Fruit fly (Drosophila melanogaster) ovary, adult (tissue): ENCODE measurements around the gene Dbct.
A peak's percentile ranks its signal among the peaks of the same experiment; 100 is the strongest.

ENCODE experiments used
- CG17801 ChIP-seq: fragments of 200-800 bp; optimal IDR thresholded peaks from 2 replicates; lab custom pipeline; 2019; ENCODE audit warnings: missing biosample characterization, mild to moderate bottlenecking, missing genetic modification characterization, moderate library complexity; ENCODE audit not compliant: partially characterized antibody

Dbct gene

DNA sequence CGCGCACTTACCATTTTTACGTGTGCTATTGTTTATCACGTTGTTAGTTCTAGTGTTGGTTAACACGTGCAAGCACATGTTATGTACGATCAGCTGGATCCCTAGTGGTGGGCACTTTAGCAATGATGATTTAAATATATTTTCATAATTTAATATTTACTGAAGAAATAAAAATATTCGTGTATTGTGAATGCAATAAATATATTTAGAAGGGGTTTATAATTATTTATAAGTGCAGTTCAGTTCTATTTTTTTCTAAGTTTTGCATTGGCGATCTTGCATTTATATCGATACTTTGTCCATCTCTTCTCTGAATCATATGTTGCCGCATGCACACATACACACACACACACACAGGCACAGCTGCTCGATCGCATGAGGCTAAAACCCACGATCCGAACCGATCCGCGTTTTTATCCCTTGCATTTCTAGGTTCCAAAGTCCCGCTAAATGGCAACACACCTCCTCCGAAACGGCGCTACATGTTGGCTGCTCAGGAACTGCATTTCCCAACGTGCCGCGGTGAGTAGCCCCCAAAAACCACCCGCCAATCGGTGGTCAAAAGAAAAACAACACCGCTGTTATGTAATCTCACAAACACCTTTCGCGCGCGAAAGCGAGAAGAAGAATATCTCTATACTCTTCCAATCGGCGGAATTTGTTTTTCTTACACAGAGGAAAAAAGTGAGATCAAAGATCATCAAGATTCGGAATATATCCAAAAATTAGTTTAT, at the start of gene Dbct, which contains the start of gene CG15027:
TSS of gene Dbct (plus strand) at position 349 of the 734 bp plus-strand sequence.
TSS of gene CG15027 (minus strand) at position 51 of the 734 bp plus-strand sequence.
- TF ChIP-seq CG17801: peak; percentile 92

DNA sequence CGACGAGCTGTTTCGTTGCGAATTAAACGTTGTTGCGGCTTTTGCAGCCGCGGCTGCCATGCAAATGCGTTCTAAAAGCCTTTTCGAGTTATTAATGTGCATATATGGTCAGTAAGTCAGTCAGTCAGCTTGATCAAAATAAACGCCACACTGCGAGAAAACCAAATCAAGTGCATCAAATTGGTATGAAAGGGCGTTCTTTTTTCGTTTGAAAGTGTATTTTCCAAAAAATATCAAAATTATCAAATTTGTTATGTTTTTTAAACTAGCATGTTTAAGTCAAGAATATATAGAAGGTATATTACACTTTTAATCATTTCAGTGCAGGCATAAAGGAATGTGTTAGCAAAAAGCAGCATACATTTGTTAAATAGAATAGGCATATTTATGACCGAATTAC, 43.4 kb upstream of the Dbct start:
- TF ChIP-seq CG17801: peak; percentile 30

DNA sequence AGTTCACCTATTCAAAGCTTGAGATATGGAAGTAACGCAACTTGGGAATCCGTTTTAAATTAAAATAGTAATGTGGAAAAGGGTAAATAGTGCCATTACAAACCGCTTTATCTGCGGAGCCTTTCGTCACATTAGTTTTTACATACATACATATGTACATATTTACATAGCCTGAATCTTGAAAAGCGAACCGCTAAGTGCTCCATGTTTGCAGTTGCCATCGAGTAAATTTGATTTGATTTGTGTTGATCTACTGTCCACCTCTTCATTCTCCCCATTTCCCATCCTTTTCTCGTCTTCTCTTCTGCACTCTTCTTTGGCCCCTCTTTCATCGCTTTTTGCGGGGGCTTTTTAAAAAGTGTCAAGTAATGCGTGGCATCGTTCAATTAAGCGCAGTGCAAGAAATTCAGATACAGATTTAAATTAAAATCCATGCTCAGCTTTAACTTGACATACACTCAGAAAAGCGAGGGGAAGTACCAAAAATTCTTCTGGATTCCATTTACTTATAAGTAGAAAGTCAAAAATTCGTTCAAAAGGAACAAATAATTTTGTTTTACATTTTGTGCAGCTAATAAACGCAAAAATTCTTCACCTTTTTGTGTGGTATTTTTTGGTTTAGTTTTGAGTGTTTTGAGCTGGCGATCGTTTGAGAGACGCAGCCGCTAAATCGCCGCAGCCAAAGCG, 42.8 kb upstream of the Dbct start:
- TF ChIP-seq CG17801: peak; percentile 11

DNA sequence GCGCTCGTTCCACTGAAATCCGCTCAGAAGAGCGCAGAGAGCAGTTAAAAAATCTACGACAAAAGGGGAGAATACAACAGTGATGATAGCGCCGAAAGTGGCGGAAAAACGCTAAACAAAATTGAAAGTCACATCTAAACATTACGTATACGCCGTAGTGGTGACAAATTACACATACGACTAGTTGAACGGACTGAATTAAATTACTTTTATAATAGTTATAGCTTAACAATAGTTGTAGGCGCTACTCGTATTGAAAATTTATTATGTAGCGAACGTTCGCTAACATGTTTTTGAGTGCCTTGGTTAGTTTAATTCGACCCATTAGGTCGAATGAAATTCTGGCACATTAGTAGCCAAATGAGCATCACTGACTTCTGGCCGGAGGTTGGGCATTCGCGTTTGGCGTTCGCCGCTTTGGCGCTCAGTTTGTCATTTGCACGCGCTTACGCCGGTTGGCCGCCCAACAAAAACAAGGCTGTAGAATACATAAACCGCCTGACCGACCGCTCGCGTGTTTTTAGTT, 42.2 kb upstream of the Dbct start, which contains the start of gene CG5541:
TSS of gene CG5541 (plus strand) at position 424 of the 526 bp plus-strand sequence.
- TF ChIP-seq CG17801: peak; percentile 70

DNA sequence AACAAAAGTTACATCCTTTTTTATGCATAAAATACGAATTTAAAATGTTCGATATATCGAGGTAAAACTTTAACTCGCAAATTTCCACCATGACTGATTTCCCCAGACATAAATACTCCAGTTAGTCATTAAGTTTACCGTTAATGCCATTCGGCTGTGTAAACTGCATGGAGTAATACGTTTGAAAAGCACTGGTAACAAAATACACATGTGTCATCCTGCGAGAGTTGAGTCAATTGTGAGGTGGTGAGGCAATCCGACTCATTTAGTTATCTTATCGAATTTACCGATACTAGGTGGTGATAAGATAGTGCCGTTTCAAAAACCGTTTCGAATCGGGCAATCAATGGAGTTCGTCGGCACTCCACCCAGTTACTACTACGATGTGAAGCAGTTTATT, 40.3 kb upstream of the Dbct start:
- no peak for TF ChIP-seq CG17801

DNA sequence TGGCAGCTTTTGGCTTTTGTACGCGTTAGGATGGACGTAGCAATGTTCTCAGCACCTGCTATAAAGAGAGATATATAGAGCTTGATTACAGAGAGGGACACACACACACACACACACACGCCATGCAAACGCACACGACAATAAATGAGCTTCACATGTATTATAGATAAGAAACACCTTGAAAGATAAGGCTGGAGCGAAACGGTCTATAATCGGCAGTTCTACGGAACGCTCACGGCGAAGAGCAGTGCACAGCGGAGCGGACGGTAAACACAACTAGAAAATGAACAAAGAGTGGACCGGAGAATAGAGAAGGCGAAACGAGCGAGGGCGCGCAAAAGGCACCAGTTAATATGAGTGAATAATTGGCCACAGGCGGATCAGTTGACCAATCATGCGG, 37.2 kb upstream of the Dbct start:
- TF ChIP-seq CG17801: no peak

DNA sequence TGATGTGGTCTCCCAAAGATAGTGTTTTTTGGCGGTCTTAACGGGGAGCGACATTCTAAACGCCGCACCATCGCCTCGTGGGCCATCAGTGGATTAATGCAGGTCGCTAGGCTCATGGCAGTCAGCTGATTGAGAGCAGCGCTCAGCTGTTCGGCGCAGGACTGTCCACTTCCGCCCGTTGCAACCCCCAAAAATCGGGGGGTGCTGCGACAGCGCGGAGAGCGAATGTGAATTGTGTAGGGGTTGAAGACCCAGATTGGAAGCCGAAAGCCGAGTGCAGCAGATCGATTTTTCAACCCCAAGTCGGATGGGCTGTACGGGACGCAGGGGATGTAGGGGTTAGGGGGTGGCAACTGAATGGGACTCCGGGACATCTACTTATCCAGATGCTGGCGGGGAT, 23.3 kb upstream of the Dbct start:
- no peak for TF ChIP-seq CG17801

DNA sequence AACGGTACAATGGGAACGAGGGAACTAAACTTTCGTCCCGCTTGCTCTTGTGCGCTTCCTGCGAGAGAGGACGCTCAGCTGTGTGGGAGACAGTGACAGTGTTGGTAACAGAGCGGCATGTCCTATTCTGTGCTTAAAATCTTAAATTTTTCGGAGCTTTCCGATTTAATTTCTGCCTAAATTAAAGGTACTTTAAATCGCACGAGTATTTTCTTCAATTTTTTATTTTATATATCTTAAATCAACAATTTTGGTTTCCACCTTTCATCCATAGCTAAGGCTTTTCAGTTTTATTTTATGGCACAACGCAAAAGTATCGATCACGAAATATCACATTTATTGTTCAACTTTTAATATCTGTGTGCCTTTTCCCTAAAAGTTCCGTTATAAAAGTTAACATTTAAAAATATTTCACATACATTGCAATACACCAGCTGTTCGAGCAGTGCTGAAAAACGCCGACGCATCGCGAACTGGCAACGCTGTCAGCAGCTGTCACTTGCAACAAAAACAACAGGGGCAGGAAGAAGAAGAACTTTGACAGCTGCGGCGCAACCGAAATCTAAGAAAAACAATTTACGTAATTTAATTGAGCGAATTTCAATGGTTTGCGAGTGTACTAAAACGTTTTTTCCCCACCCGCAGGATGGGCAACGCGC, 22.4 kb upstream of the Dbct start, which contains the start of the genes hiw and ND-B18:
TSS of gene hiw (minus strand) at position 26 of the 659 bp plus-strand sequence.
TSS of gene ND-B18 (plus strand) at position 330 of the 659 bp plus-strand sequence.
- TF ChIP-seq CG17801: peak; percentile 61

DNA sequence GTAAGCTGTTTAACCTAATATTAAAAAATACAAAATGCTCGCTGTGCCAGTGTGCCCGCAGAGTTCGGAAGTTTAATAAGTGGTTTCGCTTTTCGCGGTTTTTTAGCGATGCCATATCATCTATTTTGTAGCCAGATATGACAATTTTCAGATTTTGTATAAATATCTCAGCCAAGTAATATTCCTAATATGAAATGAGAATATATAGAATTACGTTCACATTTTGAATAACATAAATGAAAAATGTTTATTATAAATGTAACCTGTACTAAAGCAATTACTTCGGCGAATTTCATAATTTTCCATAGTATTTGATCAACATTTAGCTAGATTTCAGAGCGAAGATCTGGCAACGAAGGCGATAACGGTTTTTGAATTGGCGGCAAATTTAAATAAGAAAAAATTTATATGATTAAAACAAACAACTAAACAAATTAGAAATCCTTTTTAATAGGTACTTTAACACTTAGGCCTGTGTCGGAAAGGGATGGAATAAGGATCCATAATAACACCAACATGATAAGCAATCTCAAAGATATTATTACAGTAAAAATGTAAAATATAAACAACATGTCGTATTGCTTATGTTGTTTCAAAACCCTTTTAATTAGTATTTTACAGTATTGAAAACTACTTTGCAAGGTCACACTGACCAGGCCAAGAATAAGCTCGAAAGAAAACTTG, 19.4 kb upstream of the Dbct start, which contains the start of the genes opm and dob:
TSS of gene opm (minus strand) at position 59 of the 684 bp plus-strand sequence.
TSS of gene dob (plus strand) at position 634 of the 684 bp plus-strand sequence.
- TF ChIP-seq CG17801: no peak

DNA sequence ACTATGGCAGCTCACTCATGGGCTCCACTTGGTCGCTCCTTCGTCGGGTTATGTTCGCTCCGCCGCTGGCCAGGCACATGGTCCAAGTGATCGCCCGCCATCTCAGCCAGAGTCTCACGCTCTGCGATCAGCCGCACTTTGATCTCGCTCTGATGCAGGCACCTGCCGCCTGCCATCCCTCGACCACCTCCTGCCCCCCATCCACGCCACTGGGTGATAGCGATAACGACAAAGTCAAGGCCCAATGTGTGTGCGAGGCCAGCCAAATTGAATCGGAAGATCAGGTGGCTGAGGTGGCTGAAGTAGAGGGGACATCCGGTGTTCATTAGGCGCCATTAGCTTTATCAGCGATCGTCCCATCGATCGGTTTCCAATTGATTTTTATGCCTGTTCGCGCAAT, 17.4 kb upstream of the Dbct start:
- TF ChIP-seq CG17801: no peak

DNA sequence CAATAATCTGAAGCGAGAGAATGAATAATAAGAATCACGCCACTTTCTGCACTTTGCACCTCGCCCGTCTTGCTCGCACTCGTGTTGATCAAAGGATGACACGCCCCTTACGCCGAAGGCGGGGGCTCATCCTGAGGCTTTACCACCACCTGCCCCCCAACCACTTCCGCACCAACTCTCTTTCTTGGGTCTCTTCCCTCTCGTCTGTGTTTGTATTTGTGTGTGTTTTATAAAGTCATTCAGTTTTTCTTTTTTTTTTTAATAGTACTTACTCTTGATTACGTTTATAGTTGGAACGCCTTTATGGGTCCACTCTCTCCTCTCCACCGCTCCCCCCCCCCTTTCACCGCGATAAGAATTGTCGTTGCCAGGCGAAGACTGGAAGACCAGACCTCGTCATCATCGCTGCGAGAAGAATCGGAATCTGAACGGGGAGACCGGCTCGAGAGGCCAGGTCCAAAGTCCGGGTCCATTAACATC, 16.5 kb upstream of the Dbct start:
- TF ChIP-seq CG17801: peak; percentile 97

DNA sequence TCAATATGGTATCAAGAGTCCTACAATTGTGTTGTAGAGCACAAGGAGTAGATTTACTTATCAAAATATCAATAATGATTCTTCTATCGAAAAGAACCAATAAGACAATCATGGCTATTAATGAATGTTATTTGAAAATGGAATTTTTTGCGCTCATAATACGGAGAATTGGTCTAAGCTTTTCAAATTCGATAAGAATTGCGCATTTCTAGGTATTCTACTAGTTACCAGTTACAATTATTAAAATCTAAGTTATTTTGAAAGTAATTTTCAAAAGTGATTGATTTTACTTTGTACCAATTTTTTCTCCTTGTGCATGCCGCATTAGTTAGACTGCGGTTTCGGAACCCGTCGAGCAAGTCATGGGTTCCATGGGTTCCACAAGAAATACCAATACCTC, 15.8 kb upstream of the Dbct start:
- TF ChIP-seq CG17801: no peak

DNA sequence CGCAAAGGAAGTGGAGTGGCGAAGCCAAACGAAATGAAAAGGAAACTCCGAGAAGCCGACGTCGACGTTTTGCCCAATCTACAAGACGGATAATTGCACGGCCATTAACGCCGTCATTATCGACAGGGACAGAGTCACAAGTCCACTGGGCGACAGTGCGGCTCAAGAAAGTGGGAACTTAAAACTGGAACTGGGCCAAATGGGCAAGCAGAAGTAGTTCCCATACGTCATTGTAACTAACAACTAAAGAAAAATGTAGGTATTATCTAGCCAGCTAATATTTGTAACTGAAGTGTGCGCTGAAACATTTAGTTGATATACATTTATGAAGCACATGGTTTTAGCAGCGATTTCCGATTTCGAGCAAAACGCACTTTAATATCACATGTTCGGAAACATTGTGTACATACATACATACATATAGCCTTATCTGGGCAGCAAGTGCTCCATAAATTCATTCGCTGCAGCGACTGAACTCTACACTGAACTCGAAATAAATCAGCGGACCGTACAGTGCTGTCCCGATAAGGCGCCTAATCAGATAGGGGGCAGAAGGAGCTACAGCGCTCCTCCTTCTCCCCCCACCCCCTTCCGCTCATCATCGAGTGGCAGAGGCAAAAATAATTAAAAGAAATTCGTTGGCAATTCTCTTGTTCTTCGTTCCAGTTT, 15.0 kb upstream of the Dbct start:
- no peak for TF ChIP-seq CG17801

DNA sequence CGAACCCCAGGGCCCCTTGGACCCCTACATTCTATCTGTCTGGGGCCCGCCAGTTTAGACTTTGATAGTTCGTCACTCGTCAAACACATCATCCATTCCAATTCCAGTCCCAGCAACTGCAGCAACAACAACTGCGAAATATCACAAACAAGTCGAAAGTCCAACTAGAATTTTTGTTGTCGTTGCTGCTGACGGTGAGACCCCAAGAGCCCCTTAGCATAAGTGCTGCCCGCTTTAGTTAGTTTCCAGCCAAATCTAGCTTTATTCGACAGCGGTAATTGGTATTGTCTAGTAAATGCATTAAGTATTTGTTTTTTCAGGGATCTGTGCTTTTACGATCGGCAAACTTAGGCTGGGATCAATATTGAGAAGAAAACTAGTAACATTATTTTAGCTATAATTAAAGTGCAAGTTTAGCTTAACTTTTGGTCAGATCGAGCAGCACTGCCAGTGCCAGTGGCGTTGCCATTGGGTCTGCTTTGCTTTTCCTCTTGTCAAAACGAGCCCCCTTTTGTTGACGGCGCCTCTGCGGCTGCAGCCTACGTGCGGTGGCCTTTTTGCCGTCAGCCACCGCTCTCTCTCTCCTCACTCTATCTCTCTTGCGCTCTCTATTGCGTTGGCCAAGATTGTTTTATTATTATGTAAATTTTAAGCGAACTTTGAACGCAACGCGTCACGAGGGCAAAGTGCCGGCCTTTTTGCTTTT, 11.1 kb upstream of the Dbct start:
- peak; percentile 68 for TF ChIP-seq CG17801
